Worm (Caenorhabditis elegans) whole organism, L4/young adult: ENCODE data around the gene F42A9.3.

Source experiments
- W03F9.2 ChIP-seq: fragments of 150-350 bp; optimal IDR thresholded peaks from 2 replicates; lab custom pipeline; 2014; ENCODE audit warnings: missing biosample characterization, missing genetic modification characterization
- dao-5 ChIP-seq: sonication (generic microtip); optimal IDR thresholded peaks from 2 replicates; lab custom pipeline; 2016; ENCODE audit warnings: missing genotype, missing genetic modification characterization, moderate library complexity, missing compliant biosample characterization
- him-1 ChIP-seq: sonication (generic microtip); optimal IDR thresholded peaks from 2 replicates; lab custom pipeline; 2016; ENCODE audit warnings: missing genotype, missing genetic modification reagents, missing genetic modification characterization, missing compliant biosample characterization

DNA sequence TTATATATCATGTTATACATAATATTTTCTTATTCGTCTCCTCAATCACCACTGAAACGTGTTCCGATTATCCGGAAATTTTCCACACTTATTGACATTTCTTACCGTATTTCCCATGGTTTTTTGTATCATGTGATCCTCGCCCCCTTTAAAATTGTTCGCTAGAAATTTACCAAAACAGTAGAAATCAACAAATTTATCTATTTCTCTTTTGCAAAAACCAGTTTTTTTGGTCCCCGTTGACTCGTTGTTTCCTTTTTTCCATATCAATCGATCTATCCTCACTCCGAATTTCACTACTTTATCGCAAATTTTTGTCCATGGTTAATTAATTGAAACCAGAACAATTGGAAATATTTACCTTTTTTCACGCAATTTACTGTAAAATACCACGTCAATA lies 8.7 kb downstream of the F42A9.3 start:
- no peak for TF ChIP-seq him-1
- no peak for TF ChIP-seq dao-5 (tag; lab: Kevin White, UChicago)
- TF ChIP-seq W03F9.2 (tag; lab: Kevin White, UChicago): no peak
